Fruit fly (Drosophila melanogaster): ENCODE data around the gene Lasp.

DNA sequence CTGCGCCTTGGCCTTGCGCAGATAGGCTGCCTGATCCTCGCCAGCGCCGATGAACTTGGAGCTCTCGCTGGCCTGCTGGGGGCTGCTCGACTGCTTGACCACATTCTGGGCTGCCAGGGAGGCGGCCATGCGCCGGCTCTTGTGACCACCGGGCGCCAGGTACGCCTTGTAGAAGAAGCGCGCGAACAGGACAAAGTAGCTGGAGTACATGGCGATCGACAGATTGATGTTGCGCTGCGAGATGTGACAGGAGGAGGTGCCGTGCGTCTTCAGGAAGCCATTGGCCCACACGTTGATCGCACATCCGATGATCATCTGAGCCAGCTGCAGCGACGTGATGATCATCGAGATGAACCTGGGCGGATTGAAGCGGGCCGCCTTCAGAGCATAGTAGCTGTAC lies 61.4 kb downstream of the Lasp start:
- TF ChIP-seq CG8478 (optimal IDR thresholded peaks at IDR 0.05) (no peak), CTCF (optimal IDR thresholded peaks at IDR 0.05) (no peak)

All from S2 (cell line).